Worm (Caenorhabditis elegans) whole organism, L1 larva: Measurements from ENCODE around the gene cwf-19L2.

Experiments
- C04F5.9 ChIP-seq: sonication (generic microtip); optimal IDR thresholded peaks from 2 replicates; lab custom pipeline; 2016; ENCODE audit warnings: missing genetic modification characterization, missing compliant biosample characterization
- C34B4.2 ChIP-seq: sonication (generic microtip); optimal IDR thresholded peaks from 2 replicates; lab custom pipeline; 2017; ENCODE audit warnings: mild to moderate bottlenecking, missing genetic modification characterization, missing compliant biosample characterization
- F16B12.6 ChIP-seq: fragments of 150-350 bp; optimal IDR thresholded peaks from 2 replicates; lab custom pipeline; 2014; ENCODE audit warnings: missing biosample characterization, missing genetic modification characterization
- Y116A8C.19 ChIP-seq: sonication (generic microtip); optimal IDR thresholded peaks from 2 replicates; lab custom pipeline; 2016; ENCODE audit warnings: missing compliant biosample characterization, missing genetic modification characterization, borderline replicate concordance
- aly-2 ChIP-seq: fragments of 150-350 bp; optimal IDR thresholded peaks from 2 replicates; lab custom pipeline; 2014; ENCODE audit warnings: missing biosample characterization, missing genetic modification characterization
- ama-1 ChIP-seq: fragments of 150-350 bp; optimal IDR thresholded peaks from 2 replicates; lab custom pipeline; 2014
- ceh-63 ChIP-seq: fragments of 200-800 bp; sonication (Bioruptor generic); optimal IDR thresholded peaks from 2 replicates; lab custom pipeline; 2018; ENCODE audit warnings: mild to moderate bottlenecking, missing genetic modification characterization, missing compliant biosample characterization
- ceh-82 ChIP-seq, 3 experiments: fragments of 150-350 bp in 1 of 3; sonication (generic microtip) in 2 of 3; optimal IDR thresholded peaks; 2 replicates each; lab custom pipeline; 2014 to 2017; ENCODE audit warnings: missing biosample characterization in 3 of 3, missing genetic modification characterization in 3 of 3
- ceh-88 ChIP-seq: fragments of 200-800 bp; sonication (Bioruptor generic); IDR thresholded peaks from 2 replicates; pipeline ENCODE4 v1.3.6; 2022; ENCODE audit warnings: missing genetic modification characterization, missing compliant biosample characterization
- ceh-90 ChIP-seq: sonication (generic microtip); optimal IDR thresholded peaks from 2 replicates; lab custom pipeline; 2016; ENCODE audit warnings: missing genetic modification characterization, missing compliant biosample characterization
- dsc-1 ChIP-seq: sonication (generic microtip); optimal IDR thresholded peaks from 2 replicates; lab custom pipeline; 2016; ENCODE audit warnings: mild to moderate bottlenecking, missing genetic modification characterization, missing compliant biosample characterization
- egl-27 ChIP-seq, 2 experiments: fragments of 150-350 bp in 1 of 2; sonication (generic microtip); optimal IDR thresholded peaks; 3 replicates each; lab custom pipeline; 2017 to 2018; ENCODE audit warnings: missing biosample characterization in 2 of 2, missing genetic modification characterization in 2 of 2, missing genetic modification reagents in 2 of 2
- elt-2 ChIP-seq: sonication (generic microtip); optimal IDR thresholded peaks from 2 replicates; lab custom pipeline; 2016; ENCODE audit warnings: missing genetic modification characterization, mild to moderate bottlenecking, inconsistent platforms, missing compliant biosample characterization, missing genetic modification reagents
- grh-1 ChIP-seq: fragments of 200-800 bp; sonication (Bioruptor generic); IDR thresholded peaks from 2 replicates; pipeline ENCODE4 v1.3.6; 2022; ENCODE audit warnings: missing genetic modification reagents, missing genetic modification characterization, missing compliant biosample characterization
- isw-1 ChIP-seq: fragments of 200-800 bp; sonication (Bioruptor generic); IDR thresholded peaks from 2 replicates; pipeline ENCODE4 v1.3.6; 2022; ENCODE audit warnings: missing genetic modification characterization, missing compliant biosample characterization
- jun-1 ChIP-seq: fragments of 150-350 bp; optimal IDR thresholded peaks from 2 replicates; lab custom pipeline; 2014; ENCODE audit warnings: missing biosample characterization, missing genetic modification reagents, missing genetic modification characterization
- lin-14 ChIP-seq: fragments of 200-800 bp; sonication (Bioruptor generic); optimal IDR thresholded peaks from 2 replicates; lab custom pipeline; 2018; ENCODE audit warnings: mild to moderate bottlenecking, missing genetic modification characterization, moderate library complexity, missing compliant biosample characterization
- lin-35 ChIP-seq, 2 experiments: fragments of 150-350 bp; optimal IDR thresholded peaks; 2 replicates each; lab custom pipeline; 2014; ENCODE audit warnings: missing biosample characterization in 2 of 2, missing genetic modification characterization in 2 of 2, missing genetic modification reagents in 2 of 2
- lsy-2 ChIP-seq, 2 experiments: fragments of 150-350 bp; optimal IDR thresholded peaks; 2 replicates each; lab custom pipeline; 2014; ENCODE audit warnings: missing biosample characterization in 2 of 2, missing genetic modification characterization in 2 of 2
- mab-9 ChIP-seq: fragments of 200-800 bp; sonication (Bioruptor generic); IDR thresholded peaks from 2 replicates; pipeline ENCODE4 v1.3.6; 2022; ENCODE audit warnings: missing genetic modification reagents, missing genetic modification characterization, missing compliant biosample characterization
- mdl-1 ChIP-seq, 2 experiments: fragments of 150-350 bp; optimal IDR thresholded peaks; 2 replicates each; lab custom pipeline; 2014 to 2017; ENCODE audit warnings: missing biosample characterization in 2 of 2, missing genetic modification characterization in 2 of 2, inconsistent platforms in 1 of 2
- mef-2 ChIP-seq: fragments of 150-350 bp; optimal IDR thresholded peaks from 2 replicates; lab custom pipeline; 2014; ENCODE audit warnings: missing biosample characterization, missing genetic modification characterization
- mep-1 ChIP-seq: fragments of 150-350 bp; optimal IDR thresholded peaks from 2 replicates; lab custom pipeline; 2014; ENCODE audit warnings: missing biosample characterization, missing genetic modification characterization
- nhr-11 ChIP-seq: fragments of 150-350 bp; optimal IDR thresholded peaks from 2 replicates; lab custom pipeline; 2014; ENCODE audit warnings: missing biosample characterization, missing genetic modification characterization
- nhr-20 ChIP-seq: sonication (generic microtip); optimal IDR thresholded peaks from 2 replicates; lab custom pipeline; 2016; ENCODE audit warnings: mild to moderate bottlenecking, missing genetic modification characterization, missing compliant biosample characterization
- nhr-28 ChIP-seq: fragments of 150-350 bp; optimal IDR thresholded peaks from 2 replicates; lab custom pipeline; 2014; ENCODE audit warnings: missing biosample characterization, missing genetic modification characterization
- nhr-47 ChIP-seq: sonication (generic microtip); optimal IDR thresholded peaks from 2 replicates; lab custom pipeline; 2016; ENCODE audit warnings: mild to moderate bottlenecking, missing genetic modification characterization, moderate library complexity, missing compliant biosample characterization
- nhr-76 ChIP-seq: sonication (generic microtip); optimal IDR thresholded peaks from 2 replicates; lab custom pipeline; 2017; ENCODE audit warnings: missing biosample characterization, missing genetic modification characterization
- nhr-77 ChIP-seq: fragments of 150-350 bp; optimal IDR thresholded peaks from 2 replicates; lab custom pipeline; 2014; ENCODE audit warnings: missing biosample characterization, missing genetic modification characterization
- nhr-84 ChIP-seq: sonication (generic microtip); optimal IDR thresholded peaks from 2 replicates; lab custom pipeline; 2017; ENCODE audit warnings: missing biosample characterization, missing genetic modification characterization
- nhr-90 ChIP-seq: sonication (generic microtip); optimal IDR thresholded peaks from 2 replicates; lab custom pipeline; 2016; ENCODE audit warnings: mild to moderate bottlenecking, missing genetic modification characterization, missing compliant biosample characterization; ENCODE audit not compliant: poor library complexity
- pag-3 ChIP-seq: sonication (generic microtip); optimal IDR thresholded peaks from 2 replicates; lab custom pipeline; 2017; ENCODE audit warnings: missing genetic modification characterization, mild to moderate bottlenecking, missing compliant biosample characterization, antibody characterized with exemption, borderline replicate concordance; ENCODE audit not compliant: insufficient read depth
- rnt-1 ChIP-seq: sonication (generic microtip); optimal IDR thresholded peaks from 2 replicates; lab custom pipeline; 2016; ENCODE audit warnings: mild to moderate bottlenecking, missing genetic modification characterization, moderate library complexity, missing compliant biosample characterization
- snu-23 ChIP-seq: sonication (generic microtip); optimal IDR thresholded peaks from 2 replicates; lab custom pipeline; 2016; ENCODE audit warnings: missing genetic modification characterization, missing compliant biosample characterization
- swsn-7 ChIP-seq: sonication (generic microtip); optimal IDR thresholded peaks from 2 replicates; lab custom pipeline; 2016; ENCODE audit warnings: missing genetic modification characterization, missing compliant biosample characterization
- tbx-2 ChIP-seq: sonication (generic microtip); optimal IDR thresholded peaks from 2 replicates; lab custom pipeline; 2016; ENCODE audit warnings: missing genetic modification characterization, missing compliant biosample characterization
- unc-130 ChIP-seq: fragments of 150-350 bp; optimal IDR thresholded peaks from 2 replicates; lab custom pipeline; 2017; ENCODE audit warnings: missing biosample characterization, missing genetic modification characterization, inconsistent platforms
- vab-15 ChIP-seq: sonication (generic microtip); optimal IDR thresholded peaks from 2 replicates; lab custom pipeline; 2017; ENCODE audit warnings: missing genotype, mild to moderate bottlenecking, missing genetic modification characterization, missing compliant biosample characterization
- xbp-1 ChIP-seq: sonication (generic microtip); optimal IDR thresholded peaks from 2 replicates; lab custom pipeline; 2016; ENCODE audit warnings: missing genetic modification characterization, missing compliant biosample characterization

Gene cwf-19L2

ce11 chrIII:7357356-7357755, 63.9 kb downstream of the cwf-19L2 start, which contains the start of gene F08F8.10 (continued):
- TF ChIP-seq isw-1 (GFP tag; lab: Robert Waterston, UW): peak; percentile 4; the same call in 1 of the 2 replicates
- TF ChIP-seq F16B12.6 (tag; lab: Kevin White, UChicago): peak; percentile 92
- no peak for TF ChIP-seq ceh-90 (tag; lab: Kevin White, UChicago)
- TF ChIP-seq nhr-47 (tag; lab: Kevin White, UChicago): peak; percentile 35
- peak; percentile 35 for TF ChIP-seq xbp-1 (tag; lab: Kevin White, UChicago)
- peak in 1 of 3 experiments; percentile 18 for TF ChIP-seq ceh-82 (tag; optimal IDR thresholded peaks at IDR 0.05; lab: Kevin White, UChicago)
- TF ChIP-seq vab-15 (tag; lab: Kevin White, UChicago): no peak
- peak; percentile 61 for TF ChIP-seq snu-23 (GFP tag; lab: Kevin White, UChicago)
- TF ChIP-seq egl-27 (tag; optimal IDR thresholded peaks at IDR 0.05; lab: Kevin White, UChicago): no peak
- TF ChIP-seq aly-2: no peak
- no peak for TF ChIP-seq pag-3 (tag; lab: Kevin White, UChicago)
- peak; percentile 64 to 68 for TF ChIP-seq lin-35 (GFP tag; optimal IDR thresholded peaks at IDR 0.05; lab: Kevin White, UChicago)
- TF ChIP-seq nhr-84 (tag; lab: Kevin White, UChicago): no peak
- peak; percentile 5 for TF ChIP-seq dsc-1 (tag; lab: Kevin White, UChicago)
- no peak for TF ChIP-seq Y116A8C.19
- TF ChIP-seq lin-14: peak; percentile 52
- TF ChIP-seq ceh-63 (GFP tag; lab: Kevin White, UChicago): no peak
- TF ChIP-seq ama-1 (lab: Kevin White, UChicago): no peak
- peak; percentile 9 for TF ChIP-seq tbx-2 (tag; lab: Kevin White, UChicago)
- no peak for TF ChIP-seq nhr-77 (tag; lab: Kevin White, UChicago)
- TF ChIP-seq C34B4.2 (tag; lab: Kevin White, UChicago): no peak
- no peak for TF ChIP-seq grh-1
- no peak for TF ChIP-seq elt-2 (tag; lab: Kevin White, UChicago)
- TF ChIP-seq nhr-28: no peak
- TF ChIP-seq nhr-11: no peak
- peak; percentile 51 for TF ChIP-seq nhr-20 (tag; lab: Kevin White, UChicago)
- TF ChIP-seq lsy-2 (tag; optimal IDR thresholded peaks at IDR 0.05; lab: Kevin White, UChicago): peak; percentile 63 to 64
- TF ChIP-seq jun-1 (tag; lab: Kevin White, UChicago): no peak
- peak; percentile 37 for TF ChIP-seq swsn-7 (tag; lab: Kevin White, UChicago)
- TF ChIP-seq nhr-76: no peak
- TF ChIP-seq mab-9 (GFP tag; lab: Robert Waterston, UW): no peak
- no peak for TF ChIP-seq mef-2 (tag; lab: Kevin White, UChicago)
- no peak for TF ChIP-seq ceh-88 (GFP tag; lab: Robert Waterston, UW)
- peak; percentile 33 for TF ChIP-seq unc-130 (tag; lab: Kevin White, UChicago)
- TF ChIP-seq mep-1 (tag; lab: Kevin White, UChicago): peak; percentile 82
- no peak for TF ChIP-seq C04F5.9
- TF ChIP-seq mdl-1 (tag; optimal IDR thresholded peaks at IDR 0.05; lab: Kevin White, UChicago): peak in 1 of 2 experiments; percentile 61
- peak; percentile 23 for TF ChIP-seq rnt-1 (tag; lab: Kevin White, UChicago)
- TF ChIP-seq nhr-90 (tag; lab: Kevin White, UChicago): no peak
- TF ChIP-seq, all 84 proteins: peak for 25
